Worm (Caenorhabditis elegans) whole organism, L1 larva: ENCODE data around the gene C13C4.6.

Source experiments
- C34B4.2 ChIP-seq: sonication (generic microtip); optimal IDR thresholded peaks from 2 replicates; lab custom pipeline; 2017; ENCODE audit warnings: mild to moderate bottlenecking, missing genetic modification characterization, missing compliant biosample characterization
- aly-2 ChIP-seq: fragments of 150-350 bp; optimal IDR thresholded peaks from 2 replicates; lab custom pipeline; 2014; ENCODE audit warnings: missing biosample characterization, missing genetic modification characterization
- ama-1 ChIP-seq: fragments of 150-350 bp; optimal IDR thresholded peaks from 2 replicates; lab custom pipeline; 2014
- ceh-63 ChIP-seq: fragments of 200-800 bp; sonication (Bioruptor generic); optimal IDR thresholded peaks from 2 replicates; lab custom pipeline; 2018; ENCODE audit warnings: mild to moderate bottlenecking, missing genetic modification characterization, missing compliant biosample characterization
- ceh-82 ChIP-seq, 3 experiments: fragments of 150-350 bp in 1 of 3; sonication (generic microtip) in 2 of 3; optimal IDR thresholded peaks; 2 replicates each; lab custom pipeline; 2014 to 2017; ENCODE audit warnings: missing biosample characterization in 3 of 3, missing genetic modification characterization in 3 of 3
- dpl-1 ChIP-seq, 3 experiments: fragments of 150-350 bp in 2 of 3; sonication (generic microtip) in 1 of 3; optimal IDR thresholded peaks; 2 replicates each; lab custom pipeline; 2014 to 2017; ENCODE audit warnings: missing biosample characterization in 3 of 3, missing genetic modification characterization in 3 of 3, missing genetic modification reagents in 3 of 3
- elt-2 ChIP-seq: sonication (generic microtip); optimal IDR thresholded peaks from 2 replicates; lab custom pipeline; 2016; ENCODE audit warnings: missing genetic modification characterization, mild to moderate bottlenecking, inconsistent platforms, missing compliant biosample characterization, missing genetic modification reagents
- elt-3 ChIP-seq, 6 experiments: fragments of 150-350 bp in 1 of 6; sonication (generic microtip); optimal IDR thresholded peaks; 2 replicates each; lab custom pipeline; 2017 to 2018; ENCODE audit warnings: missing biosample characterization in 6 of 6, missing genetic modification characterization in 6 of 6, inconsistent platforms in 1 of 6
- fkh-10 ChIP-seq: sonication (generic microtip); optimal IDR thresholded peaks from 2 replicates; lab custom pipeline; 2017; ENCODE audit warnings: missing biosample characterization, missing genetic modification reagents, missing genetic modification characterization
- fkh-4 ChIP-seq: sonication (generic microtip); optimal IDR thresholded peaks from 2 replicates; lab custom pipeline; 2016; ENCODE audit warnings: missing compliant biosample characterization, missing genetic modification characterization, borderline replicate concordance
- fkh-8 ChIP-seq: sonication (generic microtip); optimal IDR thresholded peaks from 2 replicates; lab custom pipeline; 2016; ENCODE audit warnings: mild to moderate bottlenecking, missing genetic modification characterization, missing compliant biosample characterization
- fos-1 ChIP-seq: fragments of 150-350 bp; optimal IDR thresholded peaks from 2 replicates; lab custom pipeline; 2014; ENCODE audit warnings: missing biosample characterization, missing genetic modification characterization
- isw-1 ChIP-seq: fragments of 200-800 bp; sonication (Bioruptor generic); IDR thresholded peaks from 2 replicates; pipeline ENCODE4 v1.3.6; 2022; ENCODE audit warnings: missing genetic modification characterization, missing compliant biosample characterization
- lin-14 ChIP-seq: fragments of 200-800 bp; sonication (Bioruptor generic); optimal IDR thresholded peaks from 2 replicates; lab custom pipeline; 2018; ENCODE audit warnings: mild to moderate bottlenecking, missing genetic modification characterization, moderate library complexity, missing compliant biosample characterization
- lin-35 ChIP-seq, 2 experiments: fragments of 150-350 bp; optimal IDR thresholded peaks; 2 replicates each; lab custom pipeline; 2014; ENCODE audit warnings: missing biosample characterization in 2 of 2, missing genetic modification characterization in 2 of 2, missing genetic modification reagents in 2 of 2
- lir-3 ChIP-seq: sonication (generic microtip); optimal IDR thresholded peaks from 2 replicates; lab custom pipeline; 2016; ENCODE audit warnings: mild to moderate bottlenecking, missing genetic modification characterization, moderate library complexity, missing compliant biosample characterization; ENCODE audit not compliant: poor library complexity
- lsy-2 ChIP-seq, 2 experiments: fragments of 150-350 bp; optimal IDR thresholded peaks; 2 replicates each; lab custom pipeline; 2014; ENCODE audit warnings: missing biosample characterization in 2 of 2, missing genetic modification characterization in 2 of 2
- mef-2 ChIP-seq: fragments of 150-350 bp; optimal IDR thresholded peaks from 2 replicates; lab custom pipeline; 2014; ENCODE audit warnings: missing biosample characterization, missing genetic modification characterization
- nhr-11 ChIP-seq: fragments of 150-350 bp; optimal IDR thresholded peaks from 2 replicates; lab custom pipeline; 2014; ENCODE audit warnings: missing biosample characterization, missing genetic modification characterization
- nhr-19 ChIP-seq: fragments of 200-800 bp; sonication (Bioruptor generic); conservative IDR thresholded peaks from 2 replicates; pipeline ENCODE4 v1.3.6; 2022; ENCODE audit warnings: missing genetic modification characterization, missing compliant biosample characterization
- nhr-20 ChIP-seq: sonication (generic microtip); optimal IDR thresholded peaks from 2 replicates; lab custom pipeline; 2016; ENCODE audit warnings: mild to moderate bottlenecking, missing genetic modification characterization, missing compliant biosample characterization
- nhr-237 ChIP-seq: fragments of 150-350 bp; optimal IDR thresholded peaks from 2 replicates; lab custom pipeline; 2014; ENCODE audit warnings: missing biosample characterization, missing genetic modification characterization
- nhr-71 ChIP-seq: sonication (generic microtip); optimal IDR thresholded peaks from 2 replicates; lab custom pipeline; 2016; ENCODE audit warnings: mild to moderate bottlenecking, missing genetic modification characterization, moderate library complexity, missing compliant biosample characterization
- nhr-77 ChIP-seq: fragments of 150-350 bp; optimal IDR thresholded peaks from 2 replicates; lab custom pipeline; 2014; ENCODE audit warnings: missing biosample characterization, missing genetic modification characterization
- nhr-84 ChIP-seq: sonication (generic microtip); optimal IDR thresholded peaks from 2 replicates; lab custom pipeline; 2017; ENCODE audit warnings: missing biosample characterization, missing genetic modification characterization
- nhr-85 ChIP-seq: sonication (generic microtip); peaks from one replicate; lab custom pipeline; 2016; ENCODE audit warnings: missing genetic modification characterization, inconsistent platforms, missing compliant biosample characterization
- rnt-1 ChIP-seq: sonication (generic microtip); optimal IDR thresholded peaks from 2 replicates; lab custom pipeline; 2016; ENCODE audit warnings: mild to moderate bottlenecking, missing genetic modification characterization, moderate library complexity, missing compliant biosample characterization
- skn-1 ChIP-seq: fragments of 150-350 bp; optimal IDR thresholded peaks from 2 replicates; lab custom pipeline; 2014; ENCODE audit warnings: missing biosample characterization, missing genetic modification characterization
- snpc-4 ChIP-seq: fragments of 150-350 bp; optimal IDR thresholded peaks from 2 replicates; lab custom pipeline; 2014; ENCODE audit warnings: missing biosample characterization, missing genetic modification characterization
- sptf-1 ChIP-seq: fragments of 150-350 bp; optimal IDR thresholded peaks from 2 replicates; lab custom pipeline; 2014; ENCODE audit warnings: missing biosample characterization, missing genetic modification characterization
- swsn-7 ChIP-seq: sonication (generic microtip); optimal IDR thresholded peaks from 2 replicates; lab custom pipeline; 2016; ENCODE audit warnings: missing genetic modification characterization, missing compliant biosample characterization
- tlp-1 ChIP-seq: fragments of 150-350 bp; optimal IDR thresholded peaks from 2 replicates; lab custom pipeline; 2014; ENCODE audit warnings: missing biosample characterization, missing genetic modification characterization
- unc-130 ChIP-seq: fragments of 150-350 bp; optimal IDR thresholded peaks from 2 replicates; lab custom pipeline; 2017; ENCODE audit warnings: missing biosample characterization, missing genetic modification characterization, inconsistent platforms
- unc-62 ChIP-seq: fragments of 150-350 bp; optimal IDR thresholded peaks from 2 replicates; lab custom pipeline; 2014; ENCODE audit warnings: missing biosample characterization, missing genetic modification reagents, missing genetic modification characterization
- xbp-1 ChIP-seq: sonication (generic microtip); optimal IDR thresholded peaks from 2 replicates; lab custom pipeline; 2016; ENCODE audit warnings: missing genetic modification characterization, missing compliant biosample characterization
- ztf-4 ChIP-seq: fragments of 150-350 bp; optimal IDR thresholded peaks from 2 replicates; lab custom pipeline; 2014; ENCODE audit warnings: missing biosample characterization, missing genetic modification characterization

The C13C4.6 gene

ce11 chrV:12113726-12114125, 7.6 kb upstream of the C13C4.6 start:
- TF ChIP-seq lin-35 (GFP tag; optimal IDR thresholded peaks at IDR 0.05; lab: Kevin White, UChicago) (no peak), nhr-85 (tag; lab: Kevin White, UChicago) (peak; percentile 28), lin-14 (GFP tag; lab: Kevin White, UChicago) (peak; percentile 27), elt-2 (tag; lab: Kevin White, UChicago) (peak; percentile 11)

- TF ChIP-seq isw-1 (GFP tag; lab: Robert Waterston, UW) (no peak), xbp-1 (tag; lab: Kevin White, UChicago) (no peak), unc-130 (tag; lab: Kevin White, UChicago) (no peak), nhr-19 (GFP tag; lab: Robert Waterston, UW) (no peak), C34B4.2 (tag; lab: Kevin White, UChicago) (no peak), elt-3 (tag; optimal IDR thresholded peaks at IDR 0.05; lab: Kevin White, UChicago) (no peak), fkh-10 (GFP tag; lab: Kevin White, UChicago) (no peak), sptf-1 (tag; lab: Kevin White, UChicago) (no peak), ama-1 (no peak), fkh-8 (tag; lab: Kevin White, UChicago) (no peak), snpc-4 (no peak), skn-1 (no peak), swsn-7 (tag; lab: Kevin White, UChicago) (no peak), nhr-71 (tag; lab: Kevin White, UChicago) (no peak), ztf-4 (tag; lab: Kevin White, UChicago) (no peak), tlp-1 (no peak)
Observed at ce11 chrV:12114693-12115092, 6.7 kb upstream of the C13C4.6 start, which contains the start of gene spin-1. Gene spin-1, plus strand, starts transcription at chrV:12114993.

ce11 chrV:12115150-12115549, 6.2 kb upstream of the C13C4.6 start:
- TF ChIP-seq ceh-82 (tag; optimal IDR thresholded peaks at IDR 0.05; lab: Kevin White, UChicago) (no peak), rnt-1 (tag; lab: Kevin White, UChicago) (no peak), elt-2 (tag; lab: Kevin White, UChicago) (peak; percentile 1), nhr-20 (tag; lab: Kevin White, UChicago) (peak; percentile 6), fkh-4 (tag; lab: Kevin White, UChicago) (no peak), dpl-1 (GFP tag; optimal IDR thresholded peaks at IDR 0.05; lab: Kevin White, UChicago) (no peak), nhr-71 (tag; lab: Kevin White, UChicago) (peak; percentile 7)

- TF ChIP-seq nhr-11 (tag; lab: Kevin White, UChicago) (no peak), nhr-237 (tag; lab: Kevin White, UChicago) (no peak), aly-2 (tag; lab: Kevin White, UChicago) (no peak), fos-1 (tag; lab: Kevin White, UChicago) (no peak), lsy-2 (tag; optimal IDR thresholded peaks at IDR 0.05; lab: Kevin White, UChicago) (no peak), nhr-20 (tag; lab: Kevin White, UChicago) (no peak), nhr-77 (tag; lab: Kevin White, UChicago) (no peak), mef-2 (tag; lab: Kevin White, UChicago) (no peak), C34B4.2 (tag; lab: Kevin White, UChicago) (no peak), fkh-4 (tag; lab: Kevin White, UChicago) (no peak), lin-14 (GFP tag; lab: Kevin White, UChicago) (no peak), ceh-63 (GFP tag; lab: Kevin White, UChicago) (no peak), nhr-19 (GFP tag; lab: Robert Waterston, UW) (no peak), lin-35 (GFP tag; optimal IDR thresholded peaks at IDR 0.05; lab: Kevin White, UChicago) (no peak), nhr-84 (tag; lab: Kevin White, UChicago) (no peak), lir-3 (no peak), skn-1 (no peak), ceh-82 (tag; optimal IDR thresholded peaks at IDR 0.05; lab: Kevin White, UChicago) (no peak), unc-62 (GFP tag; lab: Kevin White, UChicago) (no peak)
- TF ChIP-seq, all 84 proteins: peak for 0
Observed at ce11 chrV:12117567-12118053, 3.8 kb upstream of the C13C4.6 start, which contains the start of gene C13C4.8. Gene C13C4.8, plus strand, starts transcription at chrV:12118003.
